Fruit fly (Drosophila melanogaster) whole organism, embryonic: ENCODE measurements around the gene CG32061.
A peak's percentile ranks its signal among the peaks of the same experiment; 100 is the strongest.

ENCODE experiments used
- Atf-2 ChIP-seq: fragments of 200-800 bp; sonication (Bioruptor generic); optimal IDR thresholded peaks from 2 replicates; lab custom pipeline; 2016; ENCODE audit warnings: missing biosample characterization, missing genetic modification characterization
- Awh ChIP-seq: fragments of 200-800 bp; sonication (Bioruptor generic); IDR thresholded peaks from 2 replicates; pipeline ENCODE4, ENCODE4 v1.3.6; 2022; ENCODE audit warnings: missing biosample characterization, missing genetic modification characterization
- CG10431 ChIP-seq: fragments of 200-800 bp; sonication (Bioruptor generic); optimal IDR thresholded peaks from 3 replicates; lab custom pipeline; 2018; ENCODE audit warnings: missing biosample characterization, mild to moderate bottlenecking, missing genetic modification characterization
- CG11247 ChIP-seq: fragments of 200-800 bp; sonication (Bioruptor generic); IDR thresholded peaks from 2 replicates; pipeline ENCODE4 v1.3.6; 2022; ENCODE audit warnings: missing biosample characterization, missing genetic modification characterization
- CG1647 ChIP-seq: fragments of 200-800 bp; sonication (Bioruptor generic); optimal IDR thresholded peaks from 3 replicates; lab custom pipeline; 2016; ENCODE audit warnings: missing biosample characterization, missing genetic modification characterization
- CG16863 ChIP-seq: fragments of 200-800 bp; sonication (Bioruptor generic); optimal IDR thresholded peaks from 3 replicates; lab custom pipeline; 2016; ENCODE audit warnings: missing biosample characterization, missing genetic modification characterization
- CG17612 ChIP-seq: fragments of 200-800 bp; sonication (Bioruptor generic); IDR thresholded peaks from 2 replicates; pipeline ENCODE4 v1.3.6; 2022; ENCODE audit warnings: missing biosample characterization, missing genetic modification characterization
- CG18262 ChIP-seq: fragments of 200-800 bp; optimal IDR thresholded peaks from 3 replicates; lab custom pipeline; 2019; ENCODE audit warnings: missing biosample characterization, mild to moderate bottlenecking, missing genetic modification characterization, moderate library complexity
- CG31441 ChIP-seq: fragments of 200-800 bp; sonication (Bioruptor generic); IDR thresholded peaks from 2 replicates; pipeline ENCODE4 v1.3.6; 2022; ENCODE audit warnings: missing biosample characterization, missing genetic modification characterization
- CG3281 ChIP-seq: fragments of 200-800 bp; sonication (Bioruptor generic); optimal IDR thresholded peaks from 3 replicates; lab custom pipeline; 2017; ENCODE audit warnings: missing biosample characterization, mild to moderate bottlenecking, missing genetic modification characterization
- CG34376 ChIP-seq: fragments of 200-800 bp; sonication (Bioruptor generic); optimal IDR thresholded peaks from 2 replicates; lab custom pipeline; 2018; ENCODE audit warnings: missing biosample characterization, mild to moderate bottlenecking, missing genetic modification characterization
- CG3847 ChIP-seq: fragments of 200-800 bp; sonication (Bioruptor generic); IDR thresholded peaks from 2 replicates; pipeline ENCODE4 v1.3.6; 2022; ENCODE audit warnings: missing biosample characterization, missing genetic modification characterization
- CG3995 ChIP-seq: fragments of 200-800 bp; sonication (Bioruptor generic); optimal IDR thresholded peaks from 3 replicates; lab custom pipeline; 2016; ENCODE audit warnings: missing biosample characterization, missing genetic modification characterization
- CG6813 ChIP-seq: fragments of 200-800 bp; sonication (Bioruptor generic); optimal IDR thresholded peaks from 2 replicates; lab custom pipeline; 2017; ENCODE audit warnings: missing biosample characterization, missing genetic modification characterization, mild to moderate bottlenecking, moderate library complexity, missing genetic modification reagents
- CG6854 ChIP-seq: fragments of 200-800 bp; sonication (Bioruptor generic); optimal IDR thresholded peaks from 3 replicates; lab custom pipeline; 2017; ENCODE audit warnings: missing biosample characterization, mild to moderate bottlenecking, missing genetic modification characterization
- CG7357 ChIP-seq: fragments of 200-800 bp; sonication (Bioruptor generic); IDR thresholded peaks from 3 replicates; pipeline ENCODE4 v1.3.6; 2022; ENCODE audit warnings: missing biosample characterization, missing genetic modification characterization
- CG7556 ChIP-seq: fragments of 200-800 bp; sonication (Bioruptor generic); optimal IDR thresholded peaks from 2 replicates; lab custom pipeline; 2017; ENCODE audit warnings: missing biosample characterization, mild to moderate bottlenecking, missing genetic modification characterization
- CG8290 ChIP-seq, 3 experiments: fragments of 200-800 bp; sonication (Bioruptor generic); optimal IDR thresholded peaks; 2 replicates each; lab custom pipeline; 2016 to 2019; ENCODE audit warnings: missing biosample characterization in 3 of 3, missing genetic modification characterization in 3 of 3, mild to moderate bottlenecking in 2 of 3, moderate library complexity in 1 of 3
- CG8944 ChIP-seq: fragments of 200-800 bp; sonication (Bioruptor generic); optimal IDR thresholded peaks from 3 replicates; lab custom pipeline; 2016; ENCODE audit warnings: missing biosample characterization, missing genetic modification characterization
- CG9932 ChIP-seq: fragments of 200-800 bp; sonication (Bioruptor generic); IDR thresholded peaks from 2 replicates; pipeline ENCODE4 v1.3.6; 2022; ENCODE audit warnings: missing biosample characterization, missing genetic modification characterization
- Ets65A ChIP-seq: fragments of 200-800 bp; sonication (Bioruptor generic); peaks from one replicate; lab custom pipeline; 2016; ENCODE audit warnings: missing biosample characterization, missing genetic modification characterization
- Side ChIP-seq: fragments of 200-800 bp; sonication (Bioruptor generic); optimal IDR thresholded peaks from 2 replicates; lab custom pipeline; 2016; ENCODE audit warnings: missing biosample characterization, missing genetic modification characterization
- Sox102F ChIP-seq: fragments of 200-800 bp; sonication (Bioruptor generic); optimal IDR thresholded peaks from 2 replicates; lab custom pipeline; 2018; ENCODE audit warnings: missing biosample characterization, mild to moderate bottlenecking, missing genetic modification characterization, moderate library complexity
- TFAM ChIP-seq: fragments of 200-800 bp; sonication (Bioruptor generic); optimal IDR thresholded peaks from 2 replicates; lab custom pipeline; 2017; ENCODE audit warnings: missing biosample characterization, missing genetic modification characterization, inconsistent platforms
- Trl ChIP-seq, 3 experiments: fragments of >200 bp in 2 of 3; fragments of 200-800 bp in 1 of 3; sonication (Bioruptor generic) in 1 of 3; optimal IDR thresholded peaks; 2 replicates in 1 of 3; 3 replicates in 2 of 3; lab custom pipeline; 2016 to 2017; ENCODE audit warnings: missing biosample characterization in 1 of 3, missing genetic modification characterization in 1 of 3
- Vsx1 ChIP-seq: fragments of 200-800 bp; sonication (Bioruptor generic); optimal IDR thresholded peaks from 2 replicates; lab custom pipeline; 2017; ENCODE audit warnings: missing biosample characterization, mild to moderate bottlenecking, missing genetic modification characterization, missing genetic modification reagents
- abd-A ChIP-seq: fragments of 200-800 bp; sonication (Bioruptor generic); optimal IDR thresholded peaks from 3 replicates; lab custom pipeline; 2019; ENCODE audit warnings: missing biosample characterization, mild to moderate bottlenecking, missing genetic modification characterization, moderate library complexity
- bcd ChIP-seq: fragments of 200-800 bp; sonication (Bioruptor generic); optimal IDR thresholded peaks from 2 replicates; lab custom pipeline; 2017; ENCODE audit warnings: missing biosample characterization, mild to moderate bottlenecking, missing genetic modification characterization
- cas ChIP-seq: fragments of 200-800 bp; sonication (Bioruptor generic); IDR thresholded peaks from 2 replicates; pipeline ENCODE4 v1.3.6; 2022; ENCODE audit warnings: missing biosample characterization, missing genetic modification characterization
- caup ChIP-seq: fragments of 200-800 bp; sonication (Bioruptor generic); optimal IDR thresholded peaks from 3 replicates; lab custom pipeline; 2017; ENCODE audit warnings: missing biosample characterization, mild to moderate bottlenecking, missing genetic modification characterization, moderate library complexity; ENCODE audit not compliant: severe bottlenecking
- chinmo ChIP-seq: fragments of 200-800 bp; sonication (Bioruptor generic); IDR thresholded peaks from 4 replicates; pipeline ENCODE4 v1.3.6; 2022; ENCODE audit warnings: missing biosample characterization, missing genetic modification characterization; ENCODE audit not compliant: partially characterized antibody
- crc ChIP-seq: fragments of 200-800 bp; sonication (Bioruptor generic); optimal IDR thresholded peaks from 2 replicates; lab custom pipeline; 2016; ENCODE audit warnings: missing biosample characterization, missing genetic modification characterization
- dimm ChIP-seq: fragments of 200-800 bp; sonication (Bioruptor generic); IDR thresholded peaks from 2 replicates; pipeline ENCODE4 v1.3.6; 2022; ENCODE audit warnings: missing biosample characterization, missing genetic modification characterization
- ewg ChIP-seq: fragments of 200-800 bp; sonication (Bioruptor generic); optimal IDR thresholded peaks from 3 replicates; lab custom pipeline; 2017; ENCODE audit warnings: mild to moderate bottlenecking, missing biosample characterization, missing genetic modification reagents, missing genetic modification characterization
- exex ChIP-seq: fragments of 200-800 bp; sonication (Bioruptor generic); optimal IDR thresholded peaks from 4 replicates; lab custom pipeline; 2018; ENCODE audit warnings: missing biosample characterization, mild to moderate bottlenecking, missing genetic modification characterization, moderate library complexity
- hth ChIP-seq: fragments of >200 bp; optimal IDR thresholded peaks from 2 replicates; lab custom pipeline; 2017; ENCODE audit warnings: inconsistent platforms
- lab ChIP-seq: fragments of 200-800 bp; sonication (Bioruptor generic); optimal IDR thresholded peaks from 3 replicates; lab custom pipeline; 2017; ENCODE audit warnings: missing biosample characterization, missing genetic modification characterization, mild to moderate bottlenecking, moderate library complexity, missing genetic modification reagents
- pho ChIP-seq: fragments of 200-800 bp; sonication (Bioruptor generic); optimal IDR thresholded peaks from 2 replicates; lab custom pipeline; 2016; ENCODE audit warnings: missing biosample characterization, missing genetic modification characterization
- prd ChIP-seq, 3 experiments: fragments of >200 bp in 2 of 3; fragments of 200-800 bp in 1 of 3; sonication (Bioruptor generic) in 1 of 3; optimal IDR thresholded peaks in 2 of 3; IDR thresholded peaks in 1 of 3; 2 replicates in 2 of 3; 3 replicates in 1 of 3; pipeline versions ENCODE4 v1.3.6 to Lab custom; 2017 to 2022; ENCODE audit warnings: missing biosample characterization in 1 of 3, missing genetic modification characterization in 1 of 3
- pzg ChIP-seq: fragments of 200-800 bp; sonication (Bioruptor generic); optimal IDR thresholded peaks from 3 replicates; lab custom pipeline; 2018; ENCODE audit warnings: missing biosample characterization, mild to moderate bottlenecking, missing genetic modification characterization, moderate library complexity
- rib ChIP-seq: fragments of 200-800 bp; sonication (Bioruptor generic); IDR thresholded peaks from 2 replicates; pipeline ENCODE4 v1.3.6; 2022; ENCODE audit warnings: missing biosample characterization, missing genetic modification characterization
- sob ChIP-seq: fragments of 200-800 bp; sonication (Bioruptor generic); IDR thresholded peaks from 2 replicates; pipeline ENCODE4 v1.3.6; 2022; ENCODE audit warnings: missing biosample characterization, missing genetic modification characterization
- tgo ChIP-seq: fragments of 200-800 bp; sonication (Bioruptor generic); IDR thresholded peaks from 3 replicates; pipeline ENCODE4 v1.3.6; 2022; ENCODE audit warnings: missing biosample characterization, missing genetic modification characterization

Gene CG32061

dm6 chr3L:10482477-10482876, 18.9 kb downstream of the CG32061 start (continued):
- no peak for TF ChIP-seq CG3995 (GFP tag; lab: Kevin White, UChicago)

DNA sequence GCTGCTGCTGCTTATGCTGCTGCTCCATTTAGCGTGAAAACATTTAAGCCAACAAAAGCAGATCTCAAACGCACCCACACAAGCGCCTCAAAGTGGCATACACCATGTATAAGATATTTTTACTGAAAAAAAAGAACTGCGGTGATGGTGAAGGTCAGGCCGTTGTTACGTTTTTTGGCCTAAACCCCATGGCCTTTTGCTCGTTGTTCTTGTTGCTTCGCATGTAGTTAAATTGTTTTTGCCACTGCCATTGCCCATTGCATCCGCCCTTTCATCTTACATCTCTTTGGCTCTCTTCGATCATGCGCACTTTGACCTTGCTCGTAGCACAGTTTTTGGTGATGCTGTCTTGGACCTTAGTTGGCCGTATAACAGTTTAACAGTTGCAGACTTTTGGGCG, 21.9 kb downstream of the CG32061 start:
- TF ChIP-seq Ets65A = peak; percentile 54
- TF ChIP-seq abd-A (tag; lab: Kevin White, UChicago) = peak; percentile 69
- no peak for TF ChIP-seq CG16863 (GFP tag; lab: Kevin White, UChicago)
- peak; percentile 33 for TF ChIP-seq ewg
- TF ChIP-seq CG10431 (GFP tag; lab: Kevin White, UChicago) = peak; percentile 82
- TF ChIP-seq CG8290 (GFP tag; optimal IDR thresholded peaks at IDR 0.05; lab: Kevin White, UChicago) = no peak
- peak in 1 of 2 experiments; percentile 44 for TF ChIP-seq CG8290 (tag; optimal IDR thresholded peaks at IDR 0.05; lab: Kevin White, UChicago)
- no peak for TF ChIP-seq crc (GFP tag; lab: Kevin White, UChicago)
- TF ChIP-seq prd (optimal IDR thresholded peaks at IDR 0.05; lab: Kevin White, UChicago) = no peak
- no peak for TF ChIP-seq prd (GFP tag; IDR thresholded peaks at IDR 0.05; lab: Robert Waterston, UW)
- TF ChIP-seq Trl (optimal IDR thresholded peaks at IDR 0.05; lab: Kevin White, UChicago) = peak in 1 of 2 experiments; percentile 3
- TF ChIP-seq Trl (GFP tag; optimal IDR thresholded peaks at IDR 0.05; lab: Kevin White, UChicago) = no peak

- TF ChIP-seq Side (GFP tag; lab: Kevin White, UChicago) (no peak), pzg (no peak)
Observed at dm6 chr3L:10490561-10490960, 26.9 kb downstream of the CG32061 start, which contains the start of gene S-Lap4. Gene S-Lap4 (plus strand): TSS chr3L:10490861.

- TF ChIP-seq CG18262 (no peak), CG3281 (GFP tag; lab: Kevin White, UChicago) (peak; percentile 18), CG6854 (no peak), CG8944 (GFP tag; lab: Kevin White, UChicago) (no peak), Sox102F (GFP tag; lab: Kevin White, UChicago) (peak; percentile 13), CG9932 (GFP tag; lab: Robert Waterston, UW) (no peak), exex (tag; lab: Kevin White, UChicago) (no peak), dimm (GFP tag; lab: Robert Waterston, UW) (no peak), cas (GFP tag; lab: Robert Waterston, UW) (no peak), chinmo (GFP tag; lab: Robert Waterston, UW) (no peak), Atf-2 (no peak), sob (no peak), CG17612 (no peak), CG10431 (GFP tag; lab: Kevin White, UChicago) (no peak), Awh (GFP tag; lab: Robert Waterston, UW) (no peak), rib (GFP tag; lab: Robert Waterston, UW) (no peak), CG7357 (GFP tag; lab: Robert Waterston, UW) (no peak), caup (GFP tag; lab: Kevin White, UChicago) (no peak), CG34376 (GFP tag; lab: Kevin White, UChicago) (no peak), CG7556 (GFP tag; lab: Kevin White, UChicago) (peak; percentile 51), TFAM (GFP tag; lab: Kevin White, UChicago) (no peak), CG6813 (GFP tag; lab: Kevin White, UChicago) (no peak), bcd (no peak), CG31441 (GFP tag; lab: Robert Waterston, UW) (no peak), pho (GFP tag; lab: Kevin White, UChicago) (no peak), hth (lab: Kevin White, UChicago) (no peak), tgo (GFP tag; lab: Robert Waterston, UW) (no peak), CG3995 (GFP tag; lab: Kevin White, UChicago) (no peak), CG3847 (GFP tag; lab: Robert Waterston, UW) (no peak), lab (peak; percentile 49), CG1647 (no peak), Vsx1 (GFP tag; lab: Kevin White, UChicago) (no peak), CG11247 (GFP tag; lab: Robert Waterston, UW) (no peak)
Observed at dm6 chr3L:10495882-10496654, 32.5 kb downstream of the CG32061 start.
